Fruit fly (Drosophila melanogaster) whole organism, embryonic: ENCODE results near the gene ca.
A peak's percentile ranks its signal among the peaks of the same experiment; 100 is the strongest.

Experiments used
- Atf6 ChIP-seq: fragments of 200-800 bp; sonication (Bioruptor generic); IDR thresholded peaks from 2 replicates; pipeline ENCODE4 v1.3.6; 2022; ENCODE audit warnings: missing biosample characterization, missing genetic modification characterization
- CG12769 ChIP-seq: fragments of 200-800 bp; sonication (Bioruptor generic); optimal IDR thresholded peaks from 2 replicates; lab custom pipeline; 2019; ENCODE audit warnings: missing biosample characterization, mild to moderate bottlenecking, missing genetic modification characterization, moderate library complexity
- CG13894 ChIP-seq: fragments of 200-800 bp; sonication (Bioruptor generic); optimal IDR thresholded peaks from 3 replicates; lab custom pipeline; 2018; ENCODE audit warnings: missing biosample characterization, mild to moderate bottlenecking, missing genetic modification characterization, moderate library complexity
- CG14667 ChIP-seq: fragments of 200-800 bp; sonication (Bioruptor generic); IDR thresholded peaks from 2 replicates; pipeline ENCODE4 v1.3.6; 2022; ENCODE audit warnings: missing biosample characterization, missing genetic modification characterization
- CG17385 ChIP-seq: fragments of 200-800 bp; sonication (Bioruptor generic); optimal IDR thresholded peaks from 3 replicates; lab custom pipeline; 2018; ENCODE audit warnings: missing biosample characterization, mild to moderate bottlenecking, missing genetic modification characterization
- CG18619 ChIP-seq: fragments of 200-800 bp; sonication (Bioruptor generic); optimal IDR thresholded peaks from 3 replicates; lab custom pipeline; 2017; ENCODE audit warnings: missing biosample characterization, mild to moderate bottlenecking, missing genetic modification characterization
- CG2116 ChIP-seq: fragments of 200-800 bp; sonication (Bioruptor generic); optimal IDR thresholded peaks from 3 replicates; lab custom pipeline; 2018; ENCODE audit warnings: missing biosample characterization, mild to moderate bottlenecking, missing genetic modification characterization
- CG2129 ChIP-seq: fragments of 200-800 bp; sonication (Bioruptor generic); IDR thresholded peaks from 2 replicates; pipeline ENCODE4 v1.3.6; 2022; ENCODE audit warnings: missing biosample characterization, missing genetic modification characterization; ENCODE audit not compliant: partially characterized antibody
- CG32532 ChIP-seq: fragments of 200-800 bp; sonication (Bioruptor generic); IDR thresholded peaks from 2 replicates; pipeline ENCODE4 v1.3.6; 2022; ENCODE audit warnings: missing biosample characterization, missing genetic modification characterization
- CG33557 ChIP-seq: fragments of 200-800 bp; sonication (Bioruptor generic); optimal IDR thresholded peaks from 2 replicates; lab custom pipeline; 2019; ENCODE audit warnings: missing biosample characterization, mild to moderate bottlenecking, missing genetic modification characterization, moderate library complexity
- CG7556 ChIP-seq: fragments of 200-800 bp; sonication (Bioruptor generic); optimal IDR thresholded peaks from 2 replicates; lab custom pipeline; 2017; ENCODE audit warnings: missing biosample characterization, mild to moderate bottlenecking, missing genetic modification characterization
- CG7928 ChIP-seq: fragments of 200-800 bp; sonication (Bioruptor generic); optimal IDR thresholded peaks from 2 replicates; lab custom pipeline; 2017; ENCODE audit warnings: missing biosample characterization, mild to moderate bottlenecking, missing genetic modification characterization
- CG8478 ChIP-seq: fragments of >200 bp; optimal IDR thresholded peaks from 2 replicates; lab custom pipeline; 2018
- D ChIP-seq, 2 experiments: fragments of 200-800 bp in 1 of 2; fragments of >200 bp in 1 of 2; sonication (Bioruptor generic) in 1 of 2; optimal IDR thresholded peaks; 2 replicates in 1 of 2; 3 replicates in 1 of 2; lab custom pipeline; 2017; ENCODE audit warnings: mild to moderate bottlenecking in 1 of 2, missing biosample characterization in 1 of 2, missing genetic modification characterization in 1 of 2, missing genetic modification reagents in 1 of 2
- Deaf1 ChIP-seq: fragments of 200-800 bp; optimal IDR thresholded peaks from 3 replicates; lab custom pipeline; 2019; ENCODE audit warnings: missing biosample characterization, mild to moderate bottlenecking, missing genetic modification characterization, moderate library complexity
- Dfd ChIP-seq, 2 experiments: fragments of >200 bp; optimal IDR thresholded peaks; 2 replicates each; lab custom pipeline; 2017; ENCODE audit warnings: missing biosample characterization in 2 of 2, missing genetic modification characterization in 2 of 2
- Ets65A ChIP-seq: fragments of 200-800 bp; sonication (Bioruptor generic); peaks from one replicate; lab custom pipeline; 2016; ENCODE audit warnings: missing biosample characterization, missing genetic modification characterization
- HLH4C ChIP-seq: fragments of 200-800 bp; sonication (Bioruptor generic); IDR thresholded peaks from 3 replicates; pipeline ENCODE4 v1.3.6; 2022; ENCODE audit warnings: missing biosample characterization, missing genetic modification characterization; ENCODE audit not compliant: partially characterized antibody
- Opbp ChIP-seq: fragments of 200-800 bp; sonication (Bioruptor generic); IDR thresholded peaks from 3 replicates; pipeline ENCODE4 v1.3.6; 2022; ENCODE audit warnings: missing biosample characterization, missing genetic modification characterization; ENCODE audit not compliant: partially characterized antibody
- Scr ChIP-seq: fragments of 200-800 bp; sonication (Bioruptor generic); IDR thresholded peaks from 2 replicates; pipeline ENCODE4 v1.3.6; 2022; ENCODE audit warnings: missing biosample characterization, missing genetic modification characterization; ENCODE audit not compliant: partially characterized antibody
- TFAM ChIP-seq: fragments of 200-800 bp; sonication (Bioruptor generic); optimal IDR thresholded peaks from 2 replicates; lab custom pipeline; 2017; ENCODE audit warnings: missing biosample characterization, missing genetic modification characterization, inconsistent platforms
- amos ChIP-seq: fragments of 200-800 bp; sonication (Bioruptor generic); IDR thresholded peaks from 2 replicates; pipeline ENCODE4 v1.3.6; 2022; ENCODE audit warnings: missing biosample characterization, missing genetic modification characterization; ENCODE audit not compliant: partially characterized antibody
- dm ChIP-seq: fragments of 200-800 bp; sonication (Bioruptor generic); optimal IDR thresholded peaks from 3 replicates; lab custom pipeline; 2016; ENCODE audit warnings: missing biosample characterization, missing genetic modification characterization
- fd64A ChIP-seq: fragments of 200-800 bp; sonication (Bioruptor generic); optimal IDR thresholded peaks from 3 replicates; lab custom pipeline; 2018; ENCODE audit warnings: missing biosample characterization, mild to moderate bottlenecking, missing genetic modification characterization
- gcm ChIP-seq: fragments of 200-800 bp; sonication (Bioruptor generic); optimal IDR thresholded peaks from 2 replicates; lab custom pipeline; 2019; ENCODE audit warnings: missing biosample characterization, mild to moderate bottlenecking, missing genetic modification characterization, moderate library complexity
- her ChIP-seq: fragments of 200-800 bp; sonication (Bioruptor generic); optimal IDR thresholded peaks from 2 replicates; lab custom pipeline; 2016; ENCODE audit warnings: missing biosample characterization, missing genetic modification characterization
- kay ChIP-seq: fragments of 200-800 bp; sonication (Bioruptor generic); optimal IDR thresholded peaks from 2 replicates; lab custom pipeline; 2016; ENCODE audit warnings: missing biosample characterization, missing genetic modification characterization
- knrl ChIP-seq: fragments of 200-800 bp; sonication (Bioruptor generic); IDR thresholded peaks from 3 replicates; pipeline ENCODE4 v1.3.6; 2022; ENCODE audit warnings: missing biosample characterization, missing genetic modification characterization; ENCODE audit not compliant: partially characterized antibody
- prd ChIP-seq, 3 experiments: fragments of >200 bp in 2 of 3; fragments of 200-800 bp in 1 of 3; sonication (Bioruptor generic) in 1 of 3; optimal IDR thresholded peaks in 2 of 3; IDR thresholded peaks in 1 of 3; 2 replicates in 2 of 3; 3 replicates in 1 of 3; pipeline versions ENCODE4 v1.3.6 to Lab custom; 2017 to 2022; ENCODE audit warnings: missing biosample characterization in 1 of 3, missing genetic modification characterization in 1 of 3
- rib ChIP-seq: fragments of 200-800 bp; sonication (Bioruptor generic); IDR thresholded peaks from 2 replicates; pipeline ENCODE4 v1.3.6; 2022; ENCODE audit warnings: missing biosample characterization, missing genetic modification characterization
- slbo ChIP-seq: fragments of 200-800 bp; sonication (Bioruptor generic); IDR thresholded peaks from 2 replicates; pipeline ENCODE4 v1.3.6; 2022; ENCODE audit warnings: missing biosample characterization, missing genetic modification characterization
- yki ChIP-seq: fragments of >200 bp; optimal IDR thresholded peaks from 3 replicates; lab custom pipeline; 2018
- z ChIP-seq: fragments of 200-800 bp; sonication (Bioruptor generic); IDR thresholded peaks from 3 replicates; pipeline ENCODE4 v1.3.6; 2022; ENCODE audit warnings: missing biosample characterization, missing genetic modification characterization
- zen ChIP-seq: fragments of 200-800 bp; sonication (Bioruptor generic); optimal IDR thresholded peaks from 3 replicates; lab custom pipeline; 2018; ENCODE audit warnings: missing biosample characterization, mild to moderate bottlenecking, missing genetic modification characterization, moderate library complexity

The ca gene

dm6 chr3R:29765267-29766095 is 41.1 kb upstream of the ca start, which contains the start of gene kay (continued):
- no peak for TF ChIP-seq CG7928 (GFP tag; lab: Kevin White, UChicago)
- TF ChIP-seq amos (GFP tag; lab: Robert Waterston, UW): 0 out of 2 replicates have a peak, but pooled peaks have one; percentile 10
- TF ChIP-seq CG18619 (GFP tag; lab: Kevin White, UChicago): no peak
- 0 out of 2 replicates have a peak, but pooled peaks have one; percentile 18 for TF ChIP-seq CG32532
- TF ChIP-seq CG17385 (GFP tag; lab: Kevin White, UChicago): peak; percentile 59
- TF ChIP-seq slbo: peak; percentile 25; the same call in 1 of the 2 replicates
- no peak for TF ChIP-seq dm (GFP tag; lab: Kevin White, UChicago)
- TF ChIP-seq CG2116: no peak
- peak; percentile 69 for TF ChIP-seq kay (GFP tag; lab: Kevin White, UChicago)
- TF ChIP-seq Deaf1: peak; percentile 96

dm6 chr3R:29767236-29767635 is 39.4 kb upstream of the ca start:
- TF ChIP-seq CG8478: peak; percentile 73
- no peak for TF ChIP-seq CG2129 (GFP tag; lab: Robert Waterston, UW)
- no peak for TF ChIP-seq TFAM (GFP tag; lab: Kevin White, UChicago)
- TF ChIP-seq Atf6 (GFP tag; lab: Robert Waterston, UW): no peak
- TF ChIP-seq CG12769 (tag; lab: Kevin White, UChicago): no peak
- no peak for TF ChIP-seq CG14667 (GFP tag; lab: Robert Waterston, UW)
- peak in 1 of 2 experiments; percentile 77 for TF ChIP-seq Dfd (GFP tag; optimal IDR thresholded peaks at IDR 0.05; lab: Kevin White, UChicago)
- TF ChIP-seq HLH4C (GFP tag; lab: Robert Waterston, UW): 0 out of 3 replicates have a peak, but pooled peaks have one; percentile 7
- TF ChIP-seq her (GFP tag; lab: Kevin White, UChicago): no peak

- TF ChIP-seq rib (GFP tag; lab: Robert Waterston, UW) (0 out of 2 replicates have a peak, but pooled peaks have one; percentile 16), CG33557 (GFP tag; lab: Kevin White, UChicago) (no peak), Ets65A (peak; percentile 66), zen (tag; lab: Kevin White, UChicago) (peak; percentile 91), prd (optimal IDR thresholded peaks at IDR 0.05; lab: Kevin White, UChicago) (no peak), prd (GFP tag; IDR thresholded peaks at IDR 0.05; lab: Robert Waterston, UW) (0 out of 3 replicates have a peak, but pooled peaks have one; percentile 13), yki (lab: Kevin White, UChicago) (no peak), z (GFP tag; lab: Robert Waterston, UW) (peak; percentile 48; the same call in 2 of the 3 replicates), D (optimal IDR thresholded peaks at IDR 0.05; lab: Kevin White, UChicago) (peak; percentile 11), D (GFP tag; optimal IDR thresholded peaks at IDR 0.05; lab: Kevin White, UChicago) (no peak), Opbp (GFP tag; lab: Robert Waterston, UW) (0 out of 3 replicates have a peak, but pooled peaks have one; percentile 20), CG13894 (tag; lab: Kevin White, UChicago) (peak; percentile 54), fd64A (no peak), gcm (no peak), Deaf1 (peak; percentile 10), CG7556 (GFP tag; lab: Kevin White, UChicago) (no peak), knrl (GFP tag; lab: Robert Waterston, UW) (no peak), Scr (GFP tag; lab: Robert Waterston, UW) (no peak)
Observed at dm6 chr3R:29770930-29771329, 35.7 kb upstream of the ca start.
